Fruit fly (Drosophila melanogaster) whole organism, embryonic: ENCODE measurements around the gene CG9667.
A peak's percentile ranks its signal among the peaks of the same experiment; 100 is the strongest.

Experiments used
- Antp ChIP-seq: fragments of 200-800 bp; sonication (Bioruptor generic); optimal IDR thresholded peaks from 3 replicates; lab custom pipeline; 2016; ENCODE audit warnings: missing biosample characterization, missing genetic modification characterization
- BEAF-32 ChIP-seq: fragments of 200-800 bp; sonication (Bioruptor generic); optimal IDR thresholded peaks from 3 replicates; lab custom pipeline; 2017; ENCODE audit warnings: missing biosample characterization, missing genetic modification characterization, mild to moderate bottlenecking, moderate library complexity, missing genetic modification reagents
- BtbVII ChIP-seq: fragments of 200-800 bp; sonication (Bioruptor generic); optimal IDR thresholded peaks from 3 replicates; lab custom pipeline; 2017; ENCODE audit warnings: missing biosample characterization, mild to moderate bottlenecking, missing genetic modification characterization
- CG10209 ChIP-seq: fragments of 200-800 bp; sonication (Bioruptor generic); optimal IDR thresholded peaks from 3 replicates; lab custom pipeline; 2017; ENCODE audit warnings: missing biosample characterization, mild to moderate bottlenecking, missing genetic modification characterization, missing genetic modification reagents
- CG10462 ChIP-seq: fragments of 200-800 bp; sonication (Bioruptor generic); optimal IDR thresholded peaks from 2 replicates; lab custom pipeline; 2016; ENCODE audit warnings: missing biosample characterization, missing genetic modification characterization
- CG10543 ChIP-seq: fragments of 200-800 bp; sonication (Bioruptor generic); optimal IDR thresholded peaks from 3 replicates; lab custom pipeline; 2017; ENCODE audit warnings: missing biosample characterization, mild to moderate bottlenecking, missing genetic modification characterization, moderate library complexity
- CG11456 ChIP-seq: fragments of 200-800 bp; sonication (Bioruptor generic); IDR thresholded peaks from 3 replicates; pipeline ENCODE4 v1.3.6; 2022; ENCODE audit warnings: missing biosample characterization, missing genetic modification characterization
- CG12104 ChIP-seq: fragments of 200-800 bp; sonication (Bioruptor generic); optimal IDR thresholded peaks from 3 replicates; lab custom pipeline; 2016; ENCODE audit warnings: missing biosample characterization, missing genetic modification characterization
- CG12942 ChIP-seq: fragments of 200-800 bp; sonication (Bioruptor generic); optimal IDR thresholded peaks from 3 replicates; lab custom pipeline; 2016; ENCODE audit warnings: missing biosample characterization, missing genetic modification characterization
- CG15601 ChIP-seq: fragments of 200-800 bp; sonication (Bioruptor generic); optimal IDR thresholded peaks from 3 replicates; lab custom pipeline; 2019; ENCODE audit warnings: missing biosample characterization, mild to moderate bottlenecking, missing genetic modification characterization, moderate library complexity
- CG16813 ChIP-seq: fragments of 200-800 bp; sonication (Bioruptor generic); IDR thresholded peaks from 3 replicates; pipeline ENCODE4 v1.3.6; 2022; ENCODE audit warnings: missing biosample characterization, missing genetic modification characterization; ENCODE audit not compliant: partially characterized antibody
- CG17359 ChIP-seq: fragments of 200-800 bp; sonication (Bioruptor generic); optimal IDR thresholded peaks from 3 replicates; lab custom pipeline; 2018; ENCODE audit warnings: missing biosample characterization, mild to moderate bottlenecking, missing genetic modification characterization, moderate library complexity
- CG2116 ChIP-seq: fragments of 200-800 bp; sonication (Bioruptor generic); optimal IDR thresholded peaks from 3 replicates; lab custom pipeline; 2018; ENCODE audit warnings: missing biosample characterization, mild to moderate bottlenecking, missing genetic modification characterization
- CG2202 ChIP-seq: fragments of 200-800 bp; sonication (Bioruptor generic); optimal IDR thresholded peaks from 2 replicates; lab custom pipeline; 2018; ENCODE audit warnings: missing biosample characterization, mild to moderate bottlenecking, missing genetic modification characterization
- CG34422 ChIP-seq: fragments of 200-800 bp; sonication (Bioruptor generic); IDR thresholded peaks from 3 replicates; pipeline ENCODE4 v1.3.6; 2022; ENCODE audit warnings: missing biosample characterization, missing genetic modification characterization
- CG3995 ChIP-seq: fragments of 200-800 bp; sonication (Bioruptor generic); optimal IDR thresholded peaks from 3 replicates; lab custom pipeline; 2016; ENCODE audit warnings: missing biosample characterization, missing genetic modification characterization
- CG4707 ChIP-seq: fragments of 200-800 bp; sonication (Bioruptor generic); optimal IDR thresholded peaks from 2 replicates; lab custom pipeline; 2018; ENCODE audit warnings: missing biosample characterization, mild to moderate bottlenecking, missing genetic modification characterization, moderate library complexity
- CoRest ChIP-seq: fragments of 200-800 bp; sonication (Bioruptor generic); optimal IDR thresholded peaks from 3 replicates; lab custom pipeline; 2018; ENCODE audit warnings: missing biosample characterization, mild to moderate bottlenecking, missing genetic modification characterization, moderate library complexity
- D19B ChIP-seq: fragments of 200-800 bp; sonication (Bioruptor generic); optimal IDR thresholded peaks from 2 replicates; lab custom pipeline; 2017; ENCODE audit warnings: missing biosample characterization, mild to moderate bottlenecking, missing genetic modification characterization
- Dek ChIP-seq: fragments of 200-800 bp; sonication (Bioruptor generic); optimal IDR thresholded peaks from 3 replicates; lab custom pipeline; 2019; ENCODE audit warnings: missing biosample characterization, mild to moderate bottlenecking, missing genetic modification characterization, moderate library complexity
- Dfd ChIP-seq, 2 experiments: fragments of >200 bp; optimal IDR thresholded peaks; 2 replicates each; lab custom pipeline; 2017; ENCODE audit warnings: missing biosample characterization in 2 of 2, missing genetic modification characterization in 2 of 2
- Dip3 ChIP-seq: fragments of 200-800 bp; sonication (Bioruptor generic); optimal IDR thresholded peaks from 3 replicates; lab custom pipeline; 2016; ENCODE audit warnings: missing biosample characterization, missing genetic modification characterization
- Hr3 ChIP-seq: fragments of 200-800 bp; sonication (Bioruptor generic); optimal IDR thresholded peaks from 3 replicates; lab custom pipeline; 2016; ENCODE audit warnings: missing biosample characterization, missing genetic modification characterization
- Jarid2 ChIP-seq: fragments of 200-800 bp; sonication (Bioruptor generic); optimal IDR thresholded peaks from 3 replicates; lab custom pipeline; 2017; ENCODE audit warnings: mild to moderate bottlenecking, missing biosample characterization, missing genetic modification reagents, missing genetic modification characterization
- MESR4 ChIP-seq: fragments of 200-800 bp; sonication (Bioruptor generic); optimal IDR thresholded peaks from 2 replicates; lab custom pipeline; 2018; ENCODE audit warnings: missing biosample characterization, mild to moderate bottlenecking, missing genetic modification characterization, moderate library complexity
- Med ChIP-seq: fragments of 200-800 bp; sonication (Bioruptor generic); peaks from one replicate; lab custom pipeline; 2016; ENCODE audit warnings: missing biosample characterization, missing genetic modification characterization, mild to moderate bottlenecking, inconsistent platforms, moderate library complexity
- Meics ChIP-seq: fragments of 200-800 bp; sonication (Bioruptor generic); optimal IDR thresholded peaks from 2 replicates; lab custom pipeline; 2017; ENCODE audit warnings: missing biosample characterization, mild to moderate bottlenecking, missing genetic modification characterization
- NC2α ChIP-seq: fragments of 200-800 bp; sonication (Bioruptor generic); optimal IDR thresholded peaks from 2 replicates; lab custom pipeline; 2016; ENCODE audit warnings: missing biosample characterization, missing genetic modification characterization
- Neu2 ChIP-seq: fragments of 200-800 bp; sonication (Bioruptor generic); optimal IDR thresholded peaks from 3 replicates; lab custom pipeline; 2016; ENCODE audit warnings: missing biosample characterization, missing genetic modification characterization, borderline replicate concordance
- Side ChIP-seq: fragments of 200-800 bp; sonication (Bioruptor generic); optimal IDR thresholded peaks from 2 replicates; lab custom pipeline; 2016; ENCODE audit warnings: missing biosample characterization, missing genetic modification characterization
- chm ChIP-seq: fragments of 200-800 bp; sonication (Bioruptor generic); IDR thresholded peaks from 2 replicates; pipeline ENCODE4 v1.3.6; 2022; ENCODE audit warnings: missing biosample characterization, missing genetic modification characterization
- cwo ChIP-seq: fragments of 200-800 bp; sonication (Bioruptor generic); optimal IDR thresholded peaks from 3 replicates; lab custom pipeline; 2017; ENCODE audit warnings: missing biosample characterization, missing genetic modification characterization, mild to moderate bottlenecking, moderate library complexity, missing genetic modification reagents
- dmrt99B ChIP-seq: fragments of 200-800 bp; sonication (Bioruptor generic); optimal IDR thresholded peaks from 2 replicates; lab custom pipeline; 2018; ENCODE audit warnings: missing biosample characterization, mild to moderate bottlenecking, missing genetic modification characterization, moderate library complexity
- exex ChIP-seq: fragments of 200-800 bp; sonication (Bioruptor generic); optimal IDR thresholded peaks from 4 replicates; lab custom pipeline; 2018; ENCODE audit warnings: missing biosample characterization, mild to moderate bottlenecking, missing genetic modification characterization, moderate library complexity
- grn ChIP-seq: fragments of 200-800 bp; sonication (Bioruptor generic); optimal IDR thresholded peaks from 3 replicates; lab custom pipeline; 2017; ENCODE audit warnings: missing biosample characterization, missing genetic modification characterization
- gsb-n ChIP-seq: fragments of 200-800 bp; sonication (Bioruptor generic); optimal IDR thresholded peaks from 3 replicates; lab custom pipeline; 2018; ENCODE audit warnings: missing biosample characterization, mild to moderate bottlenecking, missing genetic modification characterization
- h ChIP-seq: fragments of >200 bp; optimal IDR thresholded peaks from 2 replicates; lab custom pipeline; 2017
- ind ChIP-seq: fragments of 200-800 bp; sonication (Bioruptor generic); optimal IDR thresholded peaks from 3 replicates; lab custom pipeline; 2016; ENCODE audit warnings: missing biosample characterization, missing genetic modification characterization
- inv ChIP-seq: fragments of 200-800 bp; sonication (Bioruptor generic); IDR thresholded peaks from 2 replicates; pipeline ENCODE4 v1.3.6; 2022; ENCODE audit warnings: missing biosample characterization, missing genetic modification characterization; ENCODE audit not compliant: partially characterized antibody
- nerfin-1 ChIP-seq: fragments of 200-800 bp; sonication (Bioruptor generic); optimal IDR thresholded peaks from 3 replicates; lab custom pipeline; 2019; ENCODE audit warnings: missing biosample characterization, mild to moderate bottlenecking, missing genetic modification characterization, moderate library complexity
- oc ChIP-seq: fragments of 200-800 bp; sonication (Bioruptor generic); optimal IDR thresholded peaks from 2 replicates; lab custom pipeline; 2018; ENCODE audit warnings: missing biosample characterization, mild to moderate bottlenecking, missing genetic modification characterization, moderate library complexity
- otp ChIP-seq: fragments of 200-800 bp; sonication (Bioruptor generic); IDR thresholded peaks from 3 replicates; pipeline ENCODE4, ENCODE4 v1.3.6; 2022; ENCODE audit warnings: missing biosample characterization, missing genetic modification characterization
- pho ChIP-seq: fragments of 200-800 bp; sonication (Bioruptor generic); optimal IDR thresholded peaks from 2 replicates; lab custom pipeline; 2016; ENCODE audit warnings: missing biosample characterization, missing genetic modification characterization
- rib ChIP-seq: fragments of 200-800 bp; sonication (Bioruptor generic); IDR thresholded peaks from 2 replicates; pipeline ENCODE4 v1.3.6; 2022; ENCODE audit warnings: missing biosample characterization, missing genetic modification characterization
- sisA ChIP-seq: fragments of 200-800 bp; sonication (Bioruptor generic); IDR thresholded peaks from 2 replicates; pipeline ENCODE4 v1.3.6; 2022; ENCODE audit warnings: missing biosample characterization, missing genetic modification characterization
- toy ChIP-seq: fragments of 200-800 bp; sonication (Bioruptor generic); IDR thresholded peaks from 2 replicates; pipeline ENCODE4 v1.3.6; 2022; ENCODE audit warnings: missing biosample characterization, missing genetic modification characterization
- ttk ChIP-seq: fragments of 200-800 bp; sonication (Bioruptor generic); IDR thresholded peaks from 2 replicates; pipeline ENCODE4 v2.1.2; 2022; ENCODE audit warnings: missing biosample characterization, missing genetic modification characterization
- zfh2 ChIP-seq: fragments of 200-800 bp; sonication (Bioruptor generic); optimal IDR thresholded peaks from 2 replicates; lab custom pipeline; 2016; ENCODE audit warnings: missing biosample characterization, missing genetic modification characterization

CG9667 gene

DNA sequence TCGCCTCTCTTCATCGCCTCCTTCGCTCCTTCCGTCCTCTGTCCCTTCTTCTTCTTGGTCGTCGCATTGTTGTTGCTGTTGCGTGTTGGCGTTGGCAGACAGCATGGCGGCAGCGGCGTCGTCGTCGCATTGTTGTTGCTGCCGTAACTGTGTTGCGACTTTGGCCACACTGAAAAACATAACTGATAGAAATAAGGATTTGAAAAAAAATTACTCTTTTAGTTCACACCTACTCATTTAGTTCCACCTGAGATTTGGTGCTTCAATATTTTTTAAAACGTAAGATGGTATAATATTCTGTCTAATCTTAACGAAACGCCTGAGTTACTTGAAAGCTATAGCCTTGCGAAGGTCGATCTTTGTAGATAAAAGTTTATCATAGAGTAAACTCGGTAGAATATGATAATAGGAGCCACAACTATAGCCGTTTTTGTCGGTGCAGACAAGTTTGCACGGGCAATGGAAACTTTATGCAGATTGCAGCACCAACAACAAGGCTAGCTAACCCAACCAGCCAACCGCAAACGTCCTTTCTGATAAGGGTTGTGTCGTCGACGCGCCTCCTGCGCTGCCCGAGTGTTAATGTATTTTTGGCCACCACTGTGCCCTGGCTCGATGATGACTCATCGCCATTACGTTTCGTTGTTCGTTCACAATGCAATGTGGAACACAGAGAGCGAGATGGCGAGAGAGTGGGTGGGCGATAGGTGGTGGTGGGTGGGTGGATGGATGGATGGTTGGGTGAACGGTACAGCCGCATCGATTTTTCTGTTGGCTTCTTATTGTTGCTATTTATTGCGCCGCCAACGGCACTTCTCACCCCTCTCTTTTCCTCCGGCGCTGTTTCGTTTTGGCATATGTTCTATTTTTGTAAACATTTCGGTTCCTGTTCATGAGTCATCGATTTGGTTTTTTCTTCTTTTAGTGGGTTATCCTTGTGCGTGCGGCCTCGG is 13.0 kb downstream of the CG9667 start (continued):
- TF ChIP-seq CG4707 (GFP tag; lab: Kevin White, UChicago): peak; percentile 50
- no peak for TF ChIP-seq Neu2 (GFP tag; lab: Kevin White, UChicago)
- TF ChIP-seq CG10462 (GFP tag; lab: Kevin White, UChicago): peak; percentile 45
- peak; percentile 47 for TF ChIP-seq grn (GFP tag; lab: Kevin White, UChicago)
- TF ChIP-seq dmrt99B (tag; lab: Kevin White, UChicago): peak; percentile 89
- TF ChIP-seq gsb-n (tag; lab: Kevin White, UChicago): peak; percentile 67
- TF ChIP-seq nerfin-1: peak; percentile 21
- 0 out of 3 replicates have a peak, but pooled peaks have one; percentile 9 for TF ChIP-seq CG16813 (GFP tag; lab: Robert Waterston, UW)
- TF ChIP-seq toy (GFP tag; lab: Robert Waterston, UW): no peak
- peak; percentile 85 for TF ChIP-seq pho
- TF ChIP-seq zfh2 (GFP tag; lab: Kevin White, UChicago): peak; percentile 66
- peak; percentile 86 for TF ChIP-seq CG10209 (GFP tag; lab: Kevin White, UChicago)
- TF ChIP-seq CoRest (tag; lab: Kevin White, UChicago): peak; percentile 88
- peak; percentile 60 for TF ChIP-seq D19B
- peak; percentile 51 for TF ChIP-seq CG2116 (GFP tag; lab: Kevin White, UChicago)
- TF ChIP-seq ttk (GFP tag; lab: Robert Waterston, UW): peak; percentile 35; the same call in 1 of the 2 replicates
- peak; percentile 4 for TF ChIP-seq exex
- TF ChIP-seq NC2α (GFP tag; lab: Kevin White, UChicago): peak; percentile 59
- TF ChIP-seq CG12942 (GFP tag; lab: Kevin White, UChicago): peak; percentile 53
- TF ChIP-seq Med: peak; percentile 97
- TF ChIP-seq CG17359: peak; percentile 82
- TF ChIP-seq CG34422 (GFP tag; lab: Robert Waterston, UW): peak; percentile 30; the same call in 1 of the 3 replicates
- peak; percentile 60 for TF ChIP-seq CG12104 (GFP tag; lab: Kevin White, UChicago)
- peak; percentile 67 for TF ChIP-seq Dip3 (GFP tag; lab: Kevin White, UChicago)
- TF ChIP-seq Hr3 (GFP tag; lab: Kevin White, UChicago): peak; percentile 70
- TF ChIP-seq Antp (GFP tag; lab: Kevin White, UChicago): peak; percentile 73
- no peak for TF ChIP-seq h (lab: Kevin White, UChicago)
- peak; percentile 86 for TF ChIP-seq Meics (GFP tag; lab: Kevin White, UChicago)
- no peak for TF ChIP-seq Dfd (GFP tag; optimal IDR thresholded peaks at IDR 0.05; lab: Kevin White, UChicago)
- TF ChIP-seq CG15601: peak; percentile 74
- peak; percentile 22 for TF ChIP-seq oc (tag; lab: Kevin White, UChicago)
- TF ChIP-seq Dek (tag; lab: Kevin White, UChicago): peak; percentile 66
- peak; percentile 30 for TF ChIP-seq sisA (GFP tag; lab: Robert Waterston, UW)
- peak; percentile 76 for TF ChIP-seq Side (GFP tag; lab: Kevin White, UChicago)
- peak; percentile 52 for TF ChIP-seq Jarid2 (GFP tag; lab: Kevin White, UChicago)
- no peak for TF ChIP-seq otp (GFP tag; lab: Robert Waterston, UW)
- peak; percentile 40 for TF ChIP-seq CG2202 (tag; lab: Kevin White, UChicago)
- TF ChIP-seq CG10543 (GFP tag; lab: Kevin White, UChicago): no peak
- TF ChIP-seq rib (GFP tag; lab: Robert Waterston, UW): no peak
- TF ChIP-seq CG11456 (GFP tag; lab: Robert Waterston, UW): peak; percentile 12; the same call in 1 of the 3 replicates
- peak; percentile 70 for TF ChIP-seq BtbVII (GFP tag; lab: Kevin White, UChicago)
- no peak for TF ChIP-seq MESR4 (GFP tag; lab: Kevin White, UChicago)
- no peak for TF ChIP-seq CG3995 (GFP tag; lab: Kevin White, UChicago)
- TF ChIP-seq inv (GFP tag; lab: Robert Waterston, UW): no peak
- peak; percentile 68 for TF ChIP-seq cwo
- TF ChIP-seq chm (GFP tag; lab: Robert Waterston, UW): peak; percentile 61
- peak; percentile 73 for TF ChIP-seq ind (GFP tag; lab: Kevin White, UChicago)
- TF ChIP-seq BEAF-32 (GFP tag; lab: Kevin White, UChicago): no peak
